Fruit fly (Drosophila melanogaster) whole organism, wandering third instar larva: ENCODE results near the gene Vha16-5.

Experiments
- Myc ChIP-seq: fragments of >200 bp; optimal IDR thresholded peaks from 2 replicates; lab custom pipeline; 2017
- brk ChIP-seq: fragments of 200-800 bp; sonication (Bioruptor generic); optimal IDR thresholded peaks from 2 replicates; lab custom pipeline; 2016; ENCODE audit warnings: missing biosample characterization, mild to moderate bottlenecking, missing genetic modification characterization
- dsf ChIP-seq: sonication (Bioruptor generic); optimal IDR thresholded peaks from 2 replicates; lab custom pipeline; 2016; ENCODE audit warnings: missing biosample characterization, missing genetic modification characterization, borderline replicate concordance
- pan ChIP-seq: fragments of >200 bp; optimal IDR thresholded peaks from 2 replicates; lab custom pipeline; 2017
- sage ChIP-seq: fragments of 200-800 bp; sonication (Bioruptor generic); optimal IDR thresholded peaks from 2 replicates; lab custom pipeline; 2016; ENCODE audit warnings: missing biosample characterization, mild to moderate bottlenecking, missing genetic modification characterization

- no peak for TF ChIP-seq brk (GFP tag; lab: Kevin White, UChicago)
- TF ChIP-seq sage (GFP tag; lab: Kevin White, UChicago) = no peak
- no peak for TF ChIP-seq dsf (GFP tag; lab: Kevin White, UChicago)
- TF ChIP-seq pan (lab: Kevin White, UChicago) = no peak
- TF ChIP-seq Myc (lab: Kevin White, UChicago) = no peak
Observed at dm6 chr2L:10721535-10721934, 15.3 kb downstream of the Vha16-5 start.
